Worm (Caenorhabditis elegans) whole organism, L2 larva: Measurements from ENCODE around the gene arrd-18.

ENCODE experiments used
- R02D3.7 ChIP-seq: fragments of 150-350 bp; optimal IDR thresholded peaks from 2 replicates; lab custom pipeline; 2014; ENCODE audit warnings: missing biosample characterization, missing genetic modification characterization
- ceh-82 ChIP-seq: fragments of 150-350 bp; optimal IDR thresholded peaks from 2 replicates; lab custom pipeline; 2014; ENCODE audit warnings: missing biosample characterization, missing genetic modification characterization
- lin-11 ChIP-seq: fragments of 150-350 bp; sonication (generic microtip); optimal IDR thresholded peaks from 2 replicates; lab custom pipeline; 2014; ENCODE audit warnings: missing biosample characterization, missing genetic modification characterization, inconsistent platforms, mixed read lengths
- lin-39 ChIP-seq: fragments of 150-350 bp; optimal IDR thresholded peaks from 2 replicates; lab custom pipeline; 2014; ENCODE audit warnings: missing biosample characterization, missing genetic modification reagents, missing genetic modification characterization
- nhr-25 ChIP-seq: fragments of 150-350 bp; sonication (generic microtip); optimal IDR thresholded peaks from 3 replicates; lab custom pipeline; 2014; ENCODE audit warnings: missing biosample characterization, missing genetic modification characterization

- TF ChIP-seq ceh-82 (tag; lab: Kevin White, UChicago) (no peak), nhr-25 (tag; lab: Kevin White, UChicago) (no peak), lin-11 (no peak), lin-39 (no peak), R02D3.7 (no peak)
These were observed 24.6 kb downstream of the arrd-18 start, which contains the start of gene F35F10.7 for ce11 chrV:3287330-3287729.
